Fruit fly (Drosophila melanogaster): ENCODE results near the gene Coq4.

The Coq4 gene

DNA sequence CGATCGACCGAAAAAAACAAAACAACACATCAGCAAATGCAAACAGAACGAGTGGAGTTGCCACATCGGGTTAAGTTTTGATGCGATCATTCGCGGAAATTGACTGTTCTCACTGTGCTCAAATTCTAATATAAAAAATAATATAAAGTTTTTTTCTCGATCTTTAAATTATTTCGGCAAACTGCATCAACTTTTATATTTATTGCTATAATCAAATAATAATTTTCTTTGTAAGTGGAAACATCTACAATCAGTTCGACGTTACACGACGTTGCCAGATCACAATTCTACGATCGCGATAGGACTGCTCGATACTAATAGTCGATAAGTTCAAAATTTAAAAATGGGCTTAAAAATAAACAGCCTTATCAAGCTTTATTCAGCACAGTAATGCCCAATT lies 4.6 kb downstream of the Coq4 start, which contains the start of gene Gorab (continued):
- TF ChIP-seq CG1024 (GFP tag; IDR thresholded peaks at IDR 0.05) (peak; percentile 89), CG4820 (GFP tag; optimal IDR thresholded peaks at IDR 0.05) (peak; percentile 86), CG12236 (GFP tag; optimal IDR thresholded peaks at IDR 0.05) (peak; percentile 32), Sox102F (GFP tag; optimal IDR thresholded peaks at IDR 0.05) (peak; percentile 91), hkb (optimal IDR thresholded peaks at IDR 0.05) (peak; percentile 22), hkb (GFP tag; IDR thresholded peaks at IDR 0.05) (peak; percentile 81), CG8388 (GFP tag; optimal IDR thresholded peaks at IDR 0.05) (peak; percentile 67), NK7.1 (GFP tag; optimal IDR thresholded peaks at IDR 0.05) (peak; percentile 40), Dbx (GFP tag; IDR thresholded peaks at IDR 0.05) (peak; percentile 95), abd-A (tag; optimal IDR thresholded peaks at IDR 0.05) (no peak), jumu (GFP tag; optimal IDR thresholded peaks at IDR 0.05) (peak; percentile 35), Ada2b (GFP tag; IDR thresholded peaks at IDR 0.05) (peak; percentile 96), CG34422 (GFP tag; IDR thresholded peaks at IDR 0.05) (peak; percentile 97), sisA (GFP tag; IDR thresholded peaks at IDR 0.05) (peak; percentile 94), bigmax (GFP tag; optimal IDR thresholded peaks at IDR 0.05) (peak; percentile 19), fu2 (GFP tag; optimal IDR thresholded peaks at IDR 0.05) (peak; percentile 83), Hand (GFP tag; optimal IDR thresholded peaks at IDR 0.05) (no peak), CG3407 (GFP tag; optimal IDR thresholded peaks at IDR 0.05) (peak; percentile 49), gro (GFP tag; optimal IDR thresholded peaks at IDR 0.05) (peak; percentile 72), Atf-2 (GFP tag; optimal IDR thresholded peaks at IDR 0.05) (peak; percentile 77), dmrt99B (tag; optimal IDR thresholded peaks at IDR 0.05) (peak; percentile 83), luna (GFP tag; optimal IDR thresholded peaks at IDR 0.05) (peak; percentile 37), en (GFP tag; optimal IDR thresholded peaks at IDR 0.05) (no peak), jing (GFP tag; optimal IDR thresholded peaks at IDR 0.05) (peak; percentile 64), eyg (GFP tag; optimal IDR thresholded peaks at IDR 0.05) (no peak), CG4730 (GFP tag; IDR thresholded peaks at IDR 0.05) (peak; percentile 94), CG8924 (tag; optimal IDR thresholded peaks at IDR 0.05) (peak; percentile 85), CG10959 (GFP tag; IDR thresholded peaks at IDR 0.05) (peak; percentile 94), CG15269 (tag; optimal IDR thresholded peaks at IDR 0.05) (peak; percentile 87), scrt (GFP tag; optimal IDR thresholded peaks at IDR 0.05) (peak; percentile 32), lola (GFP tag; optimal IDR thresholded peaks at IDR 0.05) (peak in 1 of 3 experiments; percentile 86), otp (GFP tag; IDR thresholded peaks at IDR 0.05) (peak; percentile 92), Sin3A (optimal IDR thresholded peaks at IDR 0.05) (peak; percentile 46), CG15696 (tag; optimal IDR thresholded peaks at IDR 0.05) (peak; percentile 86), CG13296 (GFP tag; optimal IDR thresholded peaks at IDR 0.05) (peak; percentile 22), bsh (GFP tag; optimal IDR thresholded peaks at IDR 0.05) (peak in 1 of 2 experiments; percentile 90), CG33557 (GFP tag; optimal IDR thresholded peaks at IDR 0.05) (peak; percentile 55), CG11696 (GFP tag; IDR thresholded peaks at IDR 0.05) (peak; percentile 82), CG4282 (GFP tag; optimal IDR thresholded peaks at IDR 0.05) (peak; percentile 46), Nf-YB (GFP tag; optimal IDR thresholded peaks at IDR 0.05) (peak; percentile 53), ash1 (GFP tag; optimal IDR thresholded peaks at IDR 0.05) (no peak), Awh (GFP tag; IDR thresholded peaks at IDR 0.05) (peak; percentile 91), CG13123 (GFP tag; optimal IDR thresholded peaks at IDR 0.05) (peak; percentile 85), CG18764 (GFP tag; optimal IDR thresholded peaks at IDR 0.05) (peak; percentile 85), toy (GFP tag; IDR thresholded peaks at IDR 0.05) (peak; percentile 90), Xrp1 (GFP tag; IDR thresholded peaks at IDR 0.05) (peak; percentile 97), CG6654 (GFP tag; optimal IDR thresholded peaks at IDR 0.05) (peak; percentile 43), CG12071 (GFP tag; optimal IDR thresholded peaks at IDR 0.05) (no peak), repo (GFP tag; optimal IDR thresholded peaks at IDR 0.05) (peak; percentile 55), GATAe (GFP tag; conservative IDR thresholded peaks at IDR 0.05) (peak; percentile 79), Kr (GFP tag; optimal IDR thresholded peaks at IDR 0.05) (no peak), bab2 (GFP tag; optimal IDR thresholded peaks at IDR 0.05) (peak; percentile 83)
